Fruit fly (Drosophila melanogaster) whole organism, pupa: ENCODE measurements around the gene CG45413.

ENCODE experiments used
- CG12605 ChIP-seq: fragments of 200-800 bp; sonication (Bioruptor generic); IDR thresholded peaks from 2 replicates; pipeline ENCODE4 v1.3.6; 2022; ENCODE audit warnings: missing biosample characterization, missing genetic modification characterization
- CG32121 ChIP-seq: fragments of 200-800 bp; sonication (Bioruptor generic); IDR thresholded peaks from 2 replicates; pipeline ENCODE4 v1.3.6; 2022; ENCODE audit warnings: missing biosample characterization, missing genetic modification characterization
- CG4496 ChIP-seq: fragments of 200-800 bp; sonication (Bioruptor generic); IDR thresholded peaks from 3 replicates; pipeline ENCODE4 v1.3.6; 2022; ENCODE audit warnings: missing biosample characterization, missing genetic modification characterization
- CG8159 ChIP-seq: fragments of 200-800 bp; sonication (Bioruptor generic); optimal IDR thresholded peaks from 3 replicates; lab custom pipeline; 2018; ENCODE audit warnings: missing biosample characterization, mild to moderate bottlenecking, missing genetic modification characterization, moderate library complexity
- D1 ChIP-seq: fragments of 200-800 bp; sonication (Bioruptor generic); optimal IDR thresholded peaks from 2 replicates; lab custom pipeline; 2018; ENCODE audit warnings: missing biosample characterization, mild to moderate bottlenecking, missing genetic modification characterization, moderate library complexity
- EcR ChIP-seq: fragments of 200-800 bp; sonication (Bioruptor generic); optimal IDR thresholded peaks from 3 replicates; lab custom pipeline; 2019; ENCODE audit warnings: missing biosample characterization, missing genetic modification characterization, mild to moderate bottlenecking, moderate library complexity, missing genetic modification reagents
- Snoo ChIP-seq: fragments of 200-800 bp; sonication (Bioruptor generic); optimal IDR thresholded peaks from 3 replicates; lab custom pipeline; 2017; ENCODE audit warnings: missing biosample characterization, mild to moderate bottlenecking, missing genetic modification characterization, inconsistent platforms

- TF ChIP-seq CG32121 (GFP tag; lab: Robert Waterston, UW) = no peak; the same call in 1 of the 2 replicates
- no peak for TF ChIP-seq D1 (tag; lab: Kevin White, UChicago)
- TF ChIP-seq EcR (GFP tag; lab: Kevin White, UChicago) = no peak
- TF ChIP-seq CG4496 = peak; percentile 65
- TF ChIP-seq CG12605 (GFP tag; lab: Robert Waterston, UW) = peak; percentile 73
- TF ChIP-seq Snoo = no peak
- TF ChIP-seq CG8159 (tag; lab: Kevin White, UChicago) = no peak
Observed at dm6 chr3L:6934799-6935318, 3.1 kb upstream of the CG45413 start.
